Worm (Caenorhabditis elegans) whole organism, L3 larva: ENCODE measurements around the gene F49E8.7.

Experiments
- R02D3.7 ChIP-seq: fragments of 150-350 bp; optimal IDR thresholded peaks from 2 replicates; lab custom pipeline; 2014; ENCODE audit warnings: missing biosample characterization, missing genetic modification characterization
- ama-1 ChIP-seq: fragments of 150-350 bp; optimal IDR thresholded peaks from 2 replicates; lab custom pipeline; 2018
- ceh-9 ChIP-seq: sonication (generic microtip); optimal IDR thresholded peaks from 2 replicates; lab custom pipeline; 2018; ENCODE audit warnings: missing biosample characterization, missing genetic modification characterization
- elt-1 ChIP-seq: fragments of 150-350 bp; optimal IDR thresholded peaks from 2 replicates; lab custom pipeline; 2014; ENCODE audit warnings: missing biosample characterization, missing genetic modification characterization
- fkh-10 ChIP-seq: sonication (generic microtip); optimal IDR thresholded peaks from 2 replicates; lab custom pipeline; 2017; ENCODE audit warnings: missing biosample characterization, missing genetic modification reagents, missing genetic modification characterization
- fos-1 ChIP-seq: fragments of 150-350 bp; optimal IDR thresholded peaks from 2 replicates; lab custom pipeline; 2014; ENCODE audit warnings: missing biosample characterization, missing genetic modification characterization
- mdl-1 ChIP-seq: fragments of 150-350 bp; optimal IDR thresholded peaks from 2 replicates; lab custom pipeline; 2014; ENCODE audit warnings: missing biosample characterization, missing genetic modification characterization
- nfya-1 ChIP-seq: sonication (generic microtip); optimal IDR thresholded peaks from 2 replicates; lab custom pipeline; 2017; ENCODE audit warnings: missing genetic modification characterization, mild to moderate bottlenecking, missing compliant biosample characterization, antibody characterized with exemption, moderate library complexity; ENCODE audit not compliant: insufficient read depth
- nhr-23 ChIP-seq: fragments of 150-350 bp; optimal IDR thresholded peaks from 2 replicates; lab custom pipeline; 2014; ENCODE audit warnings: missing biosample characterization, missing genetic modification reagents, missing genetic modification characterization
- nhr-43 ChIP-seq: sonication (generic microtip); optimal IDR thresholded peaks from 2 replicates; lab custom pipeline; 2016; ENCODE audit warnings: mild to moderate bottlenecking, missing genetic modification characterization, missing compliant biosample characterization; ENCODE audit not compliant: poor library complexity, severe bottlenecking
- tbx-2 ChIP-seq: sonication (generic microtip); optimal IDR thresholded peaks from 2 replicates; lab custom pipeline; 2016; ENCODE audit warnings: mild to moderate bottlenecking, missing genetic modification characterization, missing compliant biosample characterization
- ztf-4 ChIP-seq: fragments of 150-350 bp; optimal IDR thresholded peaks from 2 replicates; lab custom pipeline; 2014; ENCODE audit warnings: missing biosample characterization, missing genetic modification characterization

DNA sequence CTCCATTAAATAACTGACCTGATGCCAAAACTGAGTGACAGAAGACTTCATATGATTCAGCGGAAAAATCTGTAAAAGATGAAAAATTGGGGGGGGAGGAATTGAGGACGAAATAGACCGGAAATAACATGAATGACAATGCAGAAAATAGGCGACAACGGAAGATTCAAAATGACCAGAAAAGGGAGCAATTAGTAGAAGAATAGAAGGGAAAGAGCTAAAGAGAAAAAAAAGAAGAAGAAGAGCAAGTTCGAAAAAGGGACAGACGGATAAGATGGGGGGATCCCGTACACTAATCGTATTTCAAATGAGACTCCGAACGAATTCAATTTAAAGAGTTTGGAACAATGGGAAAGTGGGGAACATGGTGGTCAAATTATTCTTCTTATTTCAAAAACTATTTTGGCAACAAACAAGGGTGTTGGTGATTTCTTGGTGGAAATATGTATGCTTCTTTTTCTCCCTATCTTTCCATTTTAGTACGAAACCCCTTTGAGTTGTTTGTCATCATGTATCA lies 13.6 kb downstream of the F49E8.7 start, which contains the start of gene R05G6.10:
- TF ChIP-seq nfya-1 (tag; lab: Kevin White, UChicago) (no peak), ceh-9 (no peak), ama-1 (no peak), elt-1 (no peak), fkh-10 (GFP tag; lab: Kevin White, UChicago) (no peak), nhr-23 (tag; lab: Kevin White, UChicago) (no peak), ztf-4 (tag; lab: Kevin White, UChicago) (no peak), fos-1 (tag; lab: Kevin White, UChicago) (no peak), mdl-1 (tag; lab: Kevin White, UChicago) (no peak), R02D3.7 (tag; lab: Kevin White, UChicago) (no peak), tbx-2 (no peak), nhr-43 (tag; lab: Kevin White, UChicago) (no peak)
